Worm (Caenorhabditis elegans): ENCODE data around the gene T22F3.2.

- TF ChIP-seq tab-1 (GFP tag; IDR thresholded peaks at IDR 0.05) (no peak), ref-1 (GFP tag; conservative IDR thresholded peaks at IDR 0.05) (no peak), ztf-29 (GFP tag; IDR thresholded peaks at IDR 0.05) (no peak), T22C8.4 (GFP tag; IDR thresholded peaks at IDR 0.05) (no peak)
Measured at ce11 chrV:3578813-3579212, 7.6 kb upstream of the T22F3.2 start, which contains the start of gene pygl-1.

Data from whole organism, midembryonic.